Worm (Caenorhabditis elegans): ENCODE measurements around the gene rsp-1.

rsp-1 gene

DNA sequence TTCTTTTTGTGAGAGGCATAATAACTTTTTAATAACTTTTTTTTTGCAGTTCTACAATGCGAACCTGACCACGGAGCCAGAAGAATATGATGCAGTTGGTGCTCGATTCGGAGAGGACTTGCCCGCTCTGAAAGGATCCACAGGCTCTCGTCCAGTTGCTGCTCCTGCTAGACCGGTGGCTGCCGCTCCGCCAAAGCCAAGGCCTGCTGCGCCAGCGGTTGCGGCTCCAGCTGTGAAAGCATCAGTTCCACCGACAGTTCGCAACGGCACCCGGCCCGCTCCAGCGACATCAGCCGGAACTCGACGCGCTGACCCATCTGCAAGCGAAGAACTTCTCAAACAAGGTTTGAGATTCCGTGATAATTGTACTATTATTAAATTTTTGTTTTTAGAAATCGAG, 10.0 kb upstream of the rsp-1 start:
- TF ChIP-seq him-1 (tag; optimal IDR thresholded peaks at IDR 0.05) (no peak), dao-5 (tag; optimal IDR thresholded peaks at IDR 0.05) (no peak), W03F9.2 (tag; optimal IDR thresholded peaks at IDR 0.05) (no peak)

DNA sequence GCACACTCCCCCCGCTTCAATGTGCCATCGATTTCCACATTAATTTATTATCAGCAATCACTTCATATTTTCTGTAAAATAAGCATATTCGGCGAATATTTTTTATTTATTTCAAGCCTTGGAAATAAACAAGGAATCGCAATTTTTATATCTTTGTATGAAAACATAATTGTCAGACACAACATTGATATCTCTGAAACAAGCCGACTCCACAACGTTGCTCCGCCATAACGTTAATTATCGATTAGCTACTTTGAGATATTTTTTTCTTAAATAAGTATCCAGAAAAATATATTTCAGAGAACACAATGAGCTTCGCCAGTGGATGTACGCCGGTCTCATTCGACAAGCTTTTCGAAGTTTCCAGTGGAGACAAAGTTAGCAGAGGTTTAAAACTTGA, 9.3 kb upstream of the rsp-1 start, which contains the start of gene adbp-1:
TSS of gene adbp-1 (plus strand) at position 301 of the 400 bp plus-strand sequence.
- TF ChIP-seq W03F9.2 (tag; optimal IDR thresholded peaks at IDR 0.05) (no peak), him-1 (tag; optimal IDR thresholded peaks at IDR 0.05) (no peak), dao-5 (tag; optimal IDR thresholded peaks at IDR 0.05) (no peak)

DNA sequence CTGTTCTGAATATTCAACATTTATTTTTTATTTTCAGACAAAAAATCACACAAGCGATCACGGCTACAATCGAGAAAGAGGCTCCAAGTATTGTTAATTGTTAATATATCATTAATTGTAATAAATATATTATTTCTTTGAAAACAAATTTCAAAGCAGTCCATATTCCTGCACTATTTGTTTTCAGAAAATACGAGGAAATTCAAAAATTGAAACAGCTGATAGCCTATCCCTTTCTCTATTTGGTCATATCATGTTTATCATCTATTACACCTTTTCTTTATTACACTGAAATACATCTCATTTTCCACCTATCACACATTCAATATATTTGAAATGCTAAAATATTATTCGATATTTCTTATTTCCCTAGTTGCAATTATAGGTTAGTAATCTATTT, 8.2 kb upstream of the rsp-1 start, which contains the start of gene W02B12.13:
TSS of gene W02B12.13 (plus strand) at position 301 of the 400 bp plus-strand sequence.
- TF ChIP-seq W03F9.2 (tag; optimal IDR thresholded peaks at IDR 0.05) (no peak), dao-5 (tag; optimal IDR thresholded peaks at IDR 0.05) (no peak), him-1 (tag; optimal IDR thresholded peaks at IDR 0.05) (no peak)

DNA sequence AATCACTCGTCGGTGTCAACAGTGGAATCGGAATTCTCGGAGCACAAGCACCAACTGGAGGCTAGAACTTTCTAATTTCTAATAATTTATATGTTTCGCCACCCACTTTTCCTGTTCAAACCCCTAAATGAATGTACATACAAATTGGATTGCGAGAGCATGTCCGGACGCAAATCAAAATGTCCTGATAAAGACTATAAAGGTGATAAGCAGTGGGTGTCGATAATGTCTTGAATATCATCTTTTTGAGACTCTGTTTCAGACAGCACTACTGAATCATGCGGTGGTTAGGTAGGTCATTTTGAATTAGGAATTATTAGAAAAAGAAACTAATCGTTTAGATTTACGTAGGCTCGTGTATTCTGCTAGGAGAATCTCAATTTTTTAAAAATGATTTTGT, 4.4 kb upstream of the rsp-1 start, which contains the start of gene W02B12.1:
TSS of gene W02B12.1 (plus strand) at position 269 of the 400 bp plus-strand sequence.
- no peak for TF ChIP-seq him-1 (tag; optimal IDR thresholded peaks at IDR 0.05)
- no peak for TF ChIP-seq W03F9.2 (tag; optimal IDR thresholded peaks at IDR 0.05)
- TF ChIP-seq dao-5 (tag; optimal IDR thresholded peaks at IDR 0.05): no peak

DNA sequence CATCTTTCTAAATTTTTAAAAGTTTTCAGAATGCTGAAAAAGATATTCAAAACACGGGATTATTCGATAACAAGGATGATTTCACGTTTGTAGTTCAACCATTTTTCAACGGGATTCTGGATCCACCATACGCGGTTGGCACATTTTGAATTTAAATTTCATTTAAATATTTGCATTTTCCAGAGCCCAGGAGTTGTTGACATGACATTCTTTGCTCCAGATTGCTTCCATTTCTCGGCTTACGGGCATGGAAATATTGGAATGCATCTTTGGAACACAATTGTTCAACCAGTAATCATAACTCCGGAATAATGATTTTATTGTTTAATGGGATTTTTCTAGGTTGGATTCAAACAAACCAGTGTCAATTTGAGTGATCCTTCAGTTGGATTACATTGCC, 2.3 kb upstream of the rsp-1 start:
- TF ChIP-seq him-1 (tag; optimal IDR thresholded peaks at IDR 0.05): no peak
- TF ChIP-seq dao-5 (tag; optimal IDR thresholded peaks at IDR 0.05): no peak
- no peak for TF ChIP-seq W03F9.2 (tag; optimal IDR thresholded peaks at IDR 0.05)

DNA sequence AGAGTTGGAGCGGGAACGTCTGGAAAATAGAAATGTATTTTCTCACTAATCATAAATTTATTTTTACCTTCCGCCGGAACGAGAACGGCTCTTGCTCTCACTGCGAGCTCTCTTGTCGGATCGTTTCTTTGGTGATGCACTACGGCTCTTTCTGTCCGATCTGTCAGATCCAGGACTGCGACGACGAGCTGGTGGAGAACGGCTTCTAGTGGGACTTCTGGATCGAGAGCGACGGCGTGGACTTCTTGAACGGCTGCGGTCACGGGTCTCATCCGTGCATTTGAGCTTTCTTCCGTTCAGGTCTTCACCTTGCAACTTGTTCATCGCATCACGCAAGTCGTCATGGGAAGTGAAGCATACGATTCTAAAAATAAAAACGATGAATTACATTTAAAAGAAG, 1.4 kb upstream of the rsp-1 start:
- TF ChIP-seq him-1 (tag; optimal IDR thresholded peaks at IDR 0.05) (no peak), dao-5 (tag; optimal IDR thresholded peaks at IDR 0.05) (no peak), W03F9.2 (tag; optimal IDR thresholded peaks at IDR 0.05) (no peak)

DNA sequence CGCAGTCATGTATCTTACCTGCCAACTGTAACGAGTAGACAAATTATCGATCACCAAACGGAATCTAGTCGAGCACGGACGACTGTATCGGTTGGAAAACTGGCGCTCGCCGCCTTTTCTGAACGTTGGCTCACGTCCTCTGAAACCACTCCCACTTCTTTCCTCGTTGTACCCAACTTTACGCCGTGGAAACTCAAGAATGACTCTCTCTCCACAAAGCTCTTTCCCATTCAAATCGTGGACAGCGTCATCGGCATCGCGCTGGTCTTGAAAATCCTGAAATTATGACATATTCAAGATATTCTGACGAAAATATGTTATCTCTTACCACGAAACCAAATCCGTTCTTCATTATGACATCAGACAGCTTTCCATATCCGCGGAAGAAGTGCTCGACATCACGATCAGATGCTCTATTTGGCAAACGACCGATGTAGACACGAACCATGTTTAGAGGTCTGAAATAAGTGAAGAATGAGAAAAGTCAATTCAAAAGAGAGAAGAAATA, 610 bp upstream of the rsp-1 start, which contains the start of gene rsp-2:
TSS of gene rsp-2 (minus strand) at position 458 of the 508 bp plus-strand sequence.
- TF ChIP-seq W03F9.2 (tag; optimal IDR thresholded peaks at IDR 0.05) (no peak), him-1 (tag; optimal IDR thresholded peaks at IDR 0.05) (no peak), dao-5 (tag; optimal IDR thresholded peaks at IDR 0.05) (no peak)

DNA sequence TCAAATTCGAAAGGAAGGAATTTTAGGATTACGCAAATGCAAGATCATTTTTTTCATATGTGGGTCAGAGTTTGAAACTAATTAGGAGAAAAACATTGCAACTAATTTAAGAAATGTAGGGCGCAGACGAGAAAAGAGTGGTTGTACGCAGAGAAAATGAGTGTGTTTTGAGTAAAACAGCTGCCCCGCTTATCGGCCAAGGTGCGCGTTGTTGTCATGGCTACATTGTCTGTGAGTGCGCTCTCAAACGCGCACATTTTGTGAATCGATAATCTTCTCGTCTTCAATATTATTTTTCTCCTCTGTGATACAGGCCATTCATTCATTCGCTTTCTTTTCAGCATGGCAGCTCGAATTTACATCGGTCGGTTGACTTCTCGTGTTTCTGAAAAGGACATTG, 477 bp downstream of the rsp-1 start:
- TF ChIP-seq dao-5 (tag; optimal IDR thresholded peaks at IDR 0.05) (no peak), him-1 (tag; optimal IDR thresholded peaks at IDR 0.05) (no peak), W03F9.2 (tag; optimal IDR thresholded peaks at IDR 0.05) (no peak)

DNA sequence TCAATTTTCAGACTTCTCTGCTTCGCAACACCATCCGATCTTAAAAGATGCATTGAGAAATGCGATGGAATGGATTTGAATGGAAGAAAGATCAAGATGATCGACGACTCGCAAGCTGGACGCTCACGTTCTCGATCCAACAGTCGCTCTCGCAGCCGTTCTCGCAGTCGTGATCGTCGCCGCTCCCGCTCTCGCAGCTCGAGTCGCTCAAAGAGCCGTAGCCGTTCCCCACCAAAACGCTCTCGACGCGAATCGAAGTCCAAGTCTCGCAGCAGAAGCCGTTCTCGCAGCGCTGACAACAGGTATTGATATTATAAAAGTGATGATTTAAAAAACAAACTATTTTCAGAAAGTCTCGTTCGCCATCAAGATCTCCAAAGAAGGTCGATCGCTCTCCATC, 2.0 kb downstream of the rsp-1 start:
- TF ChIP-seq W03F9.2 (tag; optimal IDR thresholded peaks at IDR 0.05): no peak
- TF ChIP-seq him-1 (tag; optimal IDR thresholded peaks at IDR 0.05): no peak
- no peak for TF ChIP-seq dao-5 (tag; optimal IDR thresholded peaks at IDR 0.05)

DNA sequence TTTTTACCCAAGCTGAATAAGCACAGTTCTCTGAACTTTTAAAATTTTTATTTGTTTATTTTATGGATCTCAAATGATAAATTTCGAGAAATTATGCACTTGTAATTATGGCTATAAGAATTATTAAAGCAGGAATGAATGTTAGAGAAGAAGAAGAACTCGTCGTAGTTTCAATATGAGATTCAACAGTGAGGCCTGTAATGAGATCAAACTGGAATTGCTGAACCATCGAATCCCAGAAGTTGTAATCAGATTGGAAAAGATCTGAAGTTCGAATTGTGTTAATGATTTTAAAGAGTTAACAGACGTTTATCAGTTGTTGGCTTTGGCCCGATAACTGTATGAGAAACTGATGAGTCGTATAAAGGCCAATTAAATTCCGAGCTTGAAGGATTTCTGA, 2.6 kb downstream of the rsp-1 start:
- TF ChIP-seq dao-5 (tag; optimal IDR thresholded peaks at IDR 0.05) (no peak), him-1 (tag; optimal IDR thresholded peaks at IDR 0.05) (no peak), W03F9.2 (tag; optimal IDR thresholded peaks at IDR 0.05) (no peak)

DNA sequence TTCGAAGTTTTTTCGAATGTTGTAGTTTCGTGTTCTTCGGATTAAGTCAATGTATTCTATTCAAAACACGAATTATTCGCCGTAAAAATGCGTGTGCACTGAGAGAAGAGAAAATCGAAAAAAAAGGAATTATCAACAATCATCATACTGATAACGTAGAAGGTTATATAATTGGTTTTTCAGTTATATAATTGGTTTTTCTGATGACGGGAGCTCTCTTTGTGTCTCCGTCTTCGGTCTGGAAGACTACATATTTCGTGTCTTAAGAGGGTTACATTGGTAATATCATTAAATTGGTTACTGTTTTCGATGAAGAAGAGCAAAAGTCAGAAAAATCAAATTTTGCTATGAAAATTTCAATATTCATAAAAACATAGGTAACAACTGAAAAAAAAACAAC, 6.7 kb downstream of the rsp-1 start:
- no peak for TF ChIP-seq dao-5 (tag; optimal IDR thresholded peaks at IDR 0.05)
- TF ChIP-seq W03F9.2 (tag; optimal IDR thresholded peaks at IDR 0.05): no peak
- TF ChIP-seq him-1 (tag; optimal IDR thresholded peaks at IDR 0.05): no peak

DNA sequence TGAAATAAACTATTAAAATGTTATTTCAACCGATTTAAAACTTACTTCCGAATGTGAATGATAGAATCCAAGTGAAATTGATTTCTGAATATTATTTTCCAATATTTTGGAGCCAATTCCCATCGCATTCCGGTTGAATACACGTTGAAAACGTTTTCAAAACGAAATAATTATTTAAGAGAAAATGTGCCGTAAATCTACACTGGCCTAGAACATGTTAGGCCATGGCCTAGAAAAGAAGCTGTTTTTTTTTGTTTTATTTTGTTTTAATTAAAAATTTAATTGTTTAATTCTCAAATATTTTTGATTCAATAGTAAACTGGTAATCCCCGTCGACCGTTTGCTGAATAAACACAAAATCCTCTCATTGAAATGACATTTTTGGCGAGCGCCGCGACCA, 10.7 kb downstream of the rsp-1 start:
- TF ChIP-seq dao-5 (tag; optimal IDR thresholded peaks at IDR 0.05) (no peak), him-1 (tag; optimal IDR thresholded peaks at IDR 0.05) (no peak), W03F9.2 (tag; optimal IDR thresholded peaks at IDR 0.05) (no peak)

DNA sequence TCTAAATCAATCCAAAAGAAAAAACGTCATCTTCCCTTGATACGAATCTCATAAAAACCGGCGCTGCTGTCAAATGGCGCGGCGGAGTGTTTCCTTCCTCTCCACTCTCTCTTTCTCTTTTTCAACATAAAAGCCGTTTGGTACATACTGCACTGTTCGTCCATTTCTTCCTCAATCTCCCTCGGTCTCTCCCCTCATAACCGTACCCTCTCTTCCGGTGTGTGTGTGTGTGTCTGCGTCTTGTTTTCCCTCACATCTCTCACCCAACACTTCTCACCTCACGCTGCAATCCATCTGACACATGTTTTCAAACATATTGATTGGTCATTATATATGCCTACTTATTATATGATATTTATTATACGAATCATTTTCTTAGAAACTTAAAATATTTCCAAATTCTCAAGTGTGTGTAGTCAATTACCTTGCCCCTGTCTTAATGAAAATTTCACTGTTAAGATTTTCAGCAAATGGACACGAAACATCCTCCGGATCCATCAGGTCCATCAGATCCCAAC, 11.3 kb downstream of the rsp-1 start, which contains the start of the genes aars-1 and rga-1:
TSS of gene aars-1 (minus strand) at position 71 of the 518 bp plus-strand sequence.
TSS of gene rga-1 (plus strand) at position 468 of the 518 bp plus-strand sequence.
- TF ChIP-seq him-1 (tag; optimal IDR thresholded peaks at IDR 0.05) (no peak), dao-5 (tag; optimal IDR thresholded peaks at IDR 0.05) (no peak), W03F9.2 (tag; optimal IDR thresholded peaks at IDR 0.05) (peak; percentile 47)

DNA sequence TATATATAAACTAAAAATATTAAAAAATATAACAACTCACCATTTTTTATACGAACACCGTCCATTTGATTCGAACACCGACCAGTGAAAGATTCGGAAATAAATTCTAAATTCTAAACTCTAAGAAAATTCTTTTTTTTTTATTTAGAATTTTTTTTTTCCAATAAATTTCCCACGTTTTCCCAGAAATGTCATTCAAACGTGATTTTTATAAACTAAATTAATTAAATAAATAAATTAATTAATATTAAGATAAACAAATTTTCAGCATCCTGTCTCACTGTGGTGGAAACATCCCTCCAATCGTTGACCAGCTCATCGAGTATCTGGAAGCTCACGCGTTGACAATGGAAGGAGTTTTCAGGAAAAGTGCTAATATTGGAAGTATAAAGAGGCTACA, 14.4 kb downstream of the rsp-1 start, which contains the start of gene klp-17:
TSS of gene klp-17 (minus strand) at position 101 of the 400 bp plus-strand sequence.
- TF ChIP-seq dao-5 (tag; optimal IDR thresholded peaks at IDR 0.05): no peak
- no peak for TF ChIP-seq W03F9.2 (tag; optimal IDR thresholded peaks at IDR 0.05)
- no peak for TF ChIP-seq him-1 (tag; optimal IDR thresholded peaks at IDR 0.05)

Measured in whole organism, L4/young adult.